Fruit fly (Drosophila melanogaster): ENCODE measurements around the gene Orct.
A peak's percentile ranks its signal among the peaks of the same experiment; 100 is the strongest.

DNA sequence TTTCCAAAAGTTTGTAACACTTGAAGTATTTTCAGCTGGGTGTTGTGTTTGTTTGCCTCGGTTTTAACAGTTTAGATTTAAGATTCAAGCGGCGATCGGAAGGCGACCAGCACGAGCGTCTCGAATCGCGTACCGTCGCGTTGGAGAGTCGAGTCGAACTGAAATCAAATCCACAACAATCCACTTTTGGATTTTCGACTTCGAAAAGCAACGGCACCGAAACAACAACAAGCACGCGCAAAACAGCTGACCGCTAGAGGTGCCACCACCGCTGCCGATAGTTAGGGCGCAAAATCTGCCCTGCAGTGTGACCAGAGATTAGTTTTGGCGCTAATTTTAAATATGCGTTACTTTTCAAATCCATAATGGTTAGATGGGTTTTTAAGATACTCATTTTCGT lies 5.0 kb upstream of the Orct start, which contains the start of gene jar:
- TF ChIP-seq svp (GFP tag), result no peak
- no peak for TF ChIP-seq CG6792 (GFP tag; optimal IDR thresholded peaks at IDR 0.05)
- TF ChIP-seq CG6854 (GFP tag; optimal IDR thresholded peaks at IDR 0.05), result peak; percentile 64
- TF ChIP-seq CG7368 (GFP tag; optimal IDR thresholded peaks at IDR 0.05), result no peak

Measured in whole organism, prepupa.